Fruit fly (Drosophila melanogaster): Measurements from ENCODE around the gene mew.
"Not testable (repeated sequence)": the region's sequence is repeated elsewhere in the genome, so short reads cannot be mapped to it uniquely, and the experiment has no call there.

Gene mew

dm6 chrX:13177720-13178119 lies 80.6 kb downstream of the mew start, which contains the start of gene CG32640 (continued):
- TF ChIP-seq Scr (GFP tag; IDR thresholded peaks at IDR 0.05; ENCODE audit: partially characterized antibody) (peak; percentile 40), chinmo (GFP tag; IDR thresholded peaks at IDR 0.05; ENCODE audit: partially characterized antibody) (0 out of 4 replicates have a peak, but pooled peaks have one; percentile 22), Doc3 (GFP tag; IDR thresholded peaks at IDR 0.05; ENCODE audit: partially characterized antibody) (peak; percentile 40; the same call in 2 of the 3 replicates), Rx (GFP tag; IDR thresholded peaks at IDR 0.05) (peak; percentile 17; the same call in 1 of the 2 replicates), CG42726 (GFP tag; IDR thresholded peaks at IDR 0.05; ENCODE audit: partially characterized antibody) (0 out of 2 replicates have a peak, but pooled peaks have one; percentile 10), wor (GFP tag; IDR thresholded peaks at IDR 0.05) (0 out of 2 replicates have a peak, but pooled peaks have one; percentile 25), BEAF-32 (GFP tag; optimal IDR thresholded peaks at IDR 0.05) (peak; percentile 27), esg (GFP tag; conservative IDR thresholded peaks at IDR 0.05) (0 out of 2 replicates have a peak, but pooled peaks have one; percentile 32), hkb (GFP tag; IDR thresholded peaks at IDR 0.05) (peak; percentile 22; the same call in 1 of the 2 replicates), bbx (GFP tag; IDR thresholded peaks at IDR 0.05; ENCODE audit: partially characterized antibody) (peak; percentile 61), row (GFP tag; IDR thresholded peaks at IDR 0.05) (peak; percentile 76), Dll (GFP tag; IDR thresholded peaks at IDR 0.05; ENCODE audit: partially characterized antibody) (peak; percentile 56; the same call in 3 of the 4 replicates), CG16813 (GFP tag; IDR thresholded peaks at IDR 0.05; ENCODE audit: partially characterized antibody) (peak; percentile 63), onecut (GFP tag; IDR thresholded peaks at IDR 0.05) (peak; percentile 39), ranshi (GFP tag; IDR thresholded peaks at IDR 0.05) (peak; percentile 22; the same call in 1 of the 2 replicates), Dref (GFP tag; IDR thresholded peaks at IDR 0.05) (peak; percentile 48), Aef1 (GFP tag; IDR thresholded peaks at IDR 0.05) (peak; percentile 51; the same call in 1 of the 3 replicates), CG14441 (GFP tag; IDR thresholded peaks at IDR 0.05) (0 out of 2 replicates have a peak, but pooled peaks have one; percentile 25), CG1024 (GFP tag; IDR thresholded peaks at IDR 0.05) (peak; percentile 55; the same call in 1 of the 2 replicates), MBD-R2 (GFP tag; IDR thresholded peaks at IDR 0.05) (peak; percentile 45; the same call in 1 of the 2 replicates), Opbp (GFP tag; IDR thresholded peaks at IDR 0.05; ENCODE audit: partially characterized antibody) (peak; percentile 53; the same call in 1 of the 3 replicates), CG6791 (GFP tag; IDR thresholded peaks at IDR 0.05; ENCODE audit: partially characterized antibody) (peak; percentile 61; the same call in 2 of the 3 replicates)
- TF ChIP-seq hkb (optimal IDR thresholded peaks at IDR 0.05) = not testable (repeated sequence)

- TF ChIP-seq Lhr (GFP tag; optimal IDR thresholded peaks at IDR 0.05) = no peak
- TF ChIP-seq CG7271 (tag; optimal IDR thresholded peaks at IDR 0.05) = peak; percentile 68
- peak; percentile 15 for TF ChIP-seq zen (tag; optimal IDR thresholded peaks at IDR 0.05)
- peak; percentile 26 for TF ChIP-seq Ets97D (GFP tag; optimal IDR thresholded peaks at IDR 0.05)
- peak; percentile 32 for TF ChIP-seq Med (GFP tag)
- TF ChIP-seq CG6272 (GFP tag; IDR thresholded peaks at IDR 0.05) = no peak
- no peak for TF ChIP-seq CG9609 (GFP tag; optimal IDR thresholded peaks at IDR 0.05)
- TF ChIP-seq CG15479 (GFP tag; optimal IDR thresholded peaks at IDR 0.05) = peak; percentile 70
- TF ChIP-seq z (GFP tag; IDR thresholded peaks at IDR 0.05) = no peak
Observed at dm6 chrX:13172865-13173264, 85.4 kb downstream of the mew start.
